Worm (Caenorhabditis elegans): ENCODE measurements around the gene K01A2.4.

DNA sequence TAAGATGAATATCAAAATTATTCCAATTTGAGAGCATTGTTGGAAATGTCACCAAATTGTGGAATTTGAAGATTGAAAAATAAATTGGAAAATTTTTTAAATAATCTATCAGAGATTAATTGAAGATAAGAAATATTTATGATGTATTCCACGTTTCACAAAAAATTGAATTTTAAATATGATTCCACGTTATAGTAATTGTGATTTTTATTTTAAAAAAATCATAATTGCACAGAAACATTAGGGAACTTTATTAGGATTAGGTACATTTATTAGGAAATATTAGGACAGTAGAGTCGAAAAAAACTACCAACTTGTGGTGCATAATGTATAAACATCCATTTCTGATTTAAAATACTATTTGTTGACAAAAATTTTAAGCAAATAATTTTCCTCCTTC lies 12.6 kb upstream of the K01A2.4 start, which contains the start of gene B0432.11:
- TF ChIP-seq him-1 (tag; optimal IDR thresholded peaks at IDR 0.05) (no peak), W03F9.2 (tag; optimal IDR thresholded peaks at IDR 0.05) (no peak), dao-5 (tag; optimal IDR thresholded peaks at IDR 0.05) (no peak)
